Fruit fly (Drosophila melanogaster) whole organism, prepupa: Measurements from ENCODE around the gene Wnt4.

ENCODE experiments used
- Blimp-1 ChIP-seq: fragments of 200-800 bp; sonication (Bioruptor generic); optimal IDR thresholded peaks from 3 replicates; lab custom pipeline; 2017; ENCODE audit warnings: missing biosample characterization, missing genetic modification characterization, mild to moderate bottlenecking, moderate library complexity, missing genetic modification reagents
- CG3032 ChIP-seq: fragments of 200-800 bp; optimal IDR thresholded peaks from 2 replicates; lab custom pipeline; 2019; ENCODE audit warnings: missing biosample characterization, mild to moderate bottlenecking, missing genetic modification characterization, moderate library complexity
- CG31627 ChIP-seq: fragments of 200-800 bp; sonication (Bioruptor generic); optimal IDR thresholded peaks from 3 replicates; lab custom pipeline; 2016; ENCODE audit warnings: missing biosample characterization, missing genetic modification characterization
- CG34406 ChIP-seq: fragments of 200-800 bp; sonication (Bioruptor generic); optimal IDR thresholded peaks from 3 replicates; lab custom pipeline; 2016; ENCODE audit warnings: missing biosample characterization, missing genetic modification characterization
- CG6276 ChIP-seq: fragments of 200-800 bp; sonication (Bioruptor generic); optimal IDR thresholded peaks from 2 replicates; lab custom pipeline; 2017; ENCODE audit warnings: missing biosample characterization, mild to moderate bottlenecking, missing genetic modification characterization
- Eip75B ChIP-seq: fragments of 200-800 bp; sonication (Bioruptor generic); optimal IDR thresholded peaks from 3 replicates; lab custom pipeline; 2016; ENCODE audit warnings: missing biosample characterization, missing genetic modification characterization
- Met ChIP-seq: fragments of 200-800 bp; sonication (Bioruptor generic); optimal IDR thresholded peaks from 3 replicates; lab custom pipeline; 2016; ENCODE audit warnings: missing biosample characterization, missing genetic modification characterization
- Smox ChIP-seq: fragments of 200-800 bp; sonication (Bioruptor generic); optimal IDR thresholded peaks from 3 replicates; lab custom pipeline; 2016; ENCODE audit warnings: missing biosample characterization, missing genetic modification characterization
- dsx ChIP-seq: fragments of 200-800 bp; optimal IDR thresholded peaks from 3 replicates; lab custom pipeline; 2019; ENCODE audit warnings: missing biosample characterization, mild to moderate bottlenecking, missing genetic modification characterization, moderate library complexity; ENCODE audit not compliant: poor library complexity, severe bottlenecking
- lz ChIP-seq: fragments of 200-800 bp; sonication (Bioruptor generic); optimal IDR thresholded peaks from 3 replicates; lab custom pipeline; 2016; ENCODE audit warnings: missing biosample characterization, missing genetic modification characterization
- pdm3 ChIP-seq: fragments of 200-800 bp; sonication (Bioruptor generic); optimal IDR thresholded peaks from 3 replicates; lab custom pipeline; 2016; ENCODE audit warnings: missing biosample characterization, missing genetic modification characterization
- vri ChIP-seq: fragments of 200-800 bp; sonication (Bioruptor generic); optimal IDR thresholded peaks from 3 replicates; lab custom pipeline; 2016; ENCODE audit warnings: missing biosample characterization, mild to moderate bottlenecking, missing genetic modification characterization

dm6 chr2L:7281430-7281829 lies 4.5 kb upstream of the Wnt4 start:
- peak; percentile 56 for TF ChIP-seq lz (GFP tag; lab: Kevin White, UChicago)
- TF ChIP-seq pdm3 (GFP tag; lab: Kevin White, UChicago) = peak; percentile 29
- no peak for TF ChIP-seq Eip75B (GFP tag; lab: Kevin White, UChicago)
- no peak for TF ChIP-seq CG34406 (GFP tag; lab: Kevin White, UChicago)
- TF ChIP-seq vri (GFP tag; lab: Kevin White, UChicago) = no peak
- peak; percentile 76 for TF ChIP-seq CG31627 (GFP tag; lab: Kevin White, UChicago)
- TF ChIP-seq dsx (GFP tag; lab: Kevin White, UChicago) = no peak
- peak; percentile 32 for TF ChIP-seq CG3032
- TF ChIP-seq Blimp-1 = no peak
- peak; percentile 29 for TF ChIP-seq Met (GFP tag; lab: Kevin White, UChicago)
- no peak for TF ChIP-seq CG6276 (GFP tag; lab: Kevin White, UChicago)
- TF ChIP-seq Smox (GFP tag; lab: Kevin White, UChicago) = peak; percentile 11
